Worm (Caenorhabditis elegans) whole organism, mixed stage, embryonic: ENCODE results near the gene Y46E12A.5.

Experiments
- M03D4.4 ChIP-seq: sonication (generic microtip); optimal IDR thresholded peaks from 2 replicates; lab custom pipeline; 2017; ENCODE audit warnings: mild to moderate bottlenecking, missing genetic modification characterization, missing compliant biosample characterization
- bed-3 ChIP-seq: fragments of 200-800 bp; sonication (Bioruptor generic); optimal IDR thresholded peaks from 3 replicates; lab custom pipeline; 2018; ENCODE audit warnings: mild to moderate bottlenecking, missing genetic modification characterization, moderate library complexity, missing compliant biosample characterization
- blmp-1 ChIP-seq: fragments of 150-350 bp; optimal IDR thresholded peaks from 2 replicates; lab custom pipeline; 2014; ENCODE audit warnings: missing biosample characterization, missing genetic modification characterization
- ceh-39 ChIP-seq: fragments of 150-350 bp; optimal IDR thresholded peaks from 2 replicates; lab custom pipeline; 2014; ENCODE audit warnings: missing biosample characterization, missing genetic modification characterization
- ceh-43 ChIP-seq: fragments of 200-800 bp; sonication (Bioruptor generic); optimal IDR thresholded peaks from 2 replicates; lab custom pipeline; 2018; ENCODE audit warnings: mild to moderate bottlenecking, missing genetic modification characterization, moderate library complexity, missing compliant biosample characterization
- ceh-83 ChIP-seq: fragments of 200-800 bp; sonication (Bioruptor generic); optimal IDR thresholded peaks from 2 replicates; lab custom pipeline; 2018; ENCODE audit warnings: mild to moderate bottlenecking, missing genetic modification characterization, missing compliant biosample characterization
- ces-1 ChIP-seq: fragments of 150-350 bp; optimal IDR thresholded peaks from 2 replicates; lab custom pipeline; 2014; ENCODE audit warnings: missing biosample characterization, missing genetic modification reagents, missing genetic modification characterization
- cnd-1 ChIP-seq: fragments of 200-800 bp; sonication (Bioruptor generic); optimal IDR thresholded peaks from 2 replicates; lab custom pipeline; 2018; ENCODE audit warnings: mild to moderate bottlenecking, missing genetic modification characterization, missing compliant biosample characterization
- elt-3 ChIP-seq: fragments of 150-350 bp; optimal IDR thresholded peaks from 2 replicates; lab custom pipeline; 2014; ENCODE audit warnings: missing biosample characterization, missing genetic modification characterization
- flh-1 ChIP-seq: fragments of 200-800 bp; sonication (Bioruptor generic); optimal IDR thresholded peaks from 2 replicates; lab custom pipeline; 2018; ENCODE audit warnings: mild to moderate bottlenecking, missing genetic modification characterization, moderate library complexity, missing compliant biosample characterization
- ham-2 ChIP-seq: fragments of 200-800 bp; sonication (Bioruptor generic); optimal IDR thresholded peaks from 2 replicates; lab custom pipeline; 2018; ENCODE audit warnings: mild to moderate bottlenecking, missing genetic modification characterization, missing compliant biosample characterization
- hlh-1 ChIP-seq: fragments of 150-350 bp; optimal IDR thresholded peaks from 2 replicates; lab custom pipeline; 2014; ENCODE audit warnings: missing biosample characterization, missing genetic modification reagents, missing genetic modification characterization
- lin-13 ChIP-seq: fragments of 150-350 bp; optimal IDR thresholded peaks from 2 replicates; lab custom pipeline; 2014; ENCODE audit warnings: missing biosample characterization, missing genetic modification characterization
- lin-32 ChIP-seq: fragments of 200-800 bp; sonication (Bioruptor generic); optimal IDR thresholded peaks from 2 replicates; lab custom pipeline; 2018; ENCODE audit warnings: mild to moderate bottlenecking, missing genetic modification characterization, missing compliant biosample characterization
- lsy-2 ChIP-seq: fragments of 150-350 bp; optimal IDR thresholded peaks from 2 replicates; lab custom pipeline; 2014; ENCODE audit warnings: missing biosample characterization, missing genetic modification characterization
- mep-1 ChIP-seq: fragments of 150-350 bp; optimal IDR thresholded peaks from 2 replicates; lab custom pipeline; 2017; ENCODE audit warnings: missing biosample characterization, missing genetic modification reagents, missing genetic modification characterization, inconsistent platforms
- nhr-12 ChIP-seq: fragments of 150-350 bp; optimal IDR thresholded peaks from 2 replicates; lab custom pipeline; 2014; ENCODE audit warnings: missing biosample characterization, missing genetic modification characterization
- nhr-2 ChIP-seq: fragments of 150-350 bp; optimal IDR thresholded peaks from 2 replicates; lab custom pipeline; 2014; ENCODE audit warnings: missing biosample characterization, missing genetic modification characterization
- nhr-237 ChIP-seq: fragments of 150-350 bp; optimal IDR thresholded peaks from 2 replicates; lab custom pipeline; 2014; ENCODE audit warnings: missing biosample characterization, missing genetic modification characterization
- nhr-76 ChIP-seq: sonication (generic microtip); optimal IDR thresholded peaks from 2 replicates; lab custom pipeline; 2017; ENCODE audit warnings: missing biosample characterization, missing genetic modification characterization
- pha-4 ChIP-seq: fragments of 150-350 bp; optimal IDR thresholded peaks from 2 replicates; lab custom pipeline; 2018; ENCODE audit warnings: missing biosample characterization, missing genetic modification reagents, missing genetic modification characterization
- snpc-4 ChIP-seq: fragments of 150-350 bp; optimal IDR thresholded peaks from 2 replicates; lab custom pipeline; 2014; ENCODE audit warnings: missing biosample characterization, missing genetic modification characterization
- sptf-1 ChIP-seq: sonication (generic microtip); optimal IDR thresholded peaks from 2 replicates; lab custom pipeline; 2017; ENCODE audit warnings: mild to moderate bottlenecking, missing genetic modification characterization, moderate library complexity, missing compliant biosample characterization
- unc-120 ChIP-seq: sonication (generic microtip); optimal IDR thresholded peaks from 2 replicates; lab custom pipeline; 2017; ENCODE audit warnings: missing genetic modification characterization, missing compliant biosample characterization; ENCODE audit not compliant: poor library complexity, severe bottlenecking
- unc-39 ChIP-seq: fragments of 150-350 bp; optimal IDR thresholded peaks from 2 replicates; lab custom pipeline; 2014; ENCODE audit warnings: missing biosample characterization, missing genetic modification characterization
- unc-62 ChIP-seq: fragments of 150-350 bp; optimal IDR thresholded peaks from 2 replicates; lab custom pipeline; 2014; ENCODE audit warnings: missing biosample characterization, missing genetic modification reagents, missing genetic modification characterization
- zip-8 ChIP-seq: fragments of 150-350 bp; optimal IDR thresholded peaks from 2 replicates; lab custom pipeline; 2014; ENCODE audit warnings: missing biosample characterization, missing genetic modification characterization
- ztf-11 ChIP-seq: fragments of 150-350 bp; optimal IDR thresholded peaks from 2 replicates; lab custom pipeline; 2014; ENCODE audit warnings: missing biosample characterization, missing genetic modification characterization

Gene Y46E12A.5

DNA sequence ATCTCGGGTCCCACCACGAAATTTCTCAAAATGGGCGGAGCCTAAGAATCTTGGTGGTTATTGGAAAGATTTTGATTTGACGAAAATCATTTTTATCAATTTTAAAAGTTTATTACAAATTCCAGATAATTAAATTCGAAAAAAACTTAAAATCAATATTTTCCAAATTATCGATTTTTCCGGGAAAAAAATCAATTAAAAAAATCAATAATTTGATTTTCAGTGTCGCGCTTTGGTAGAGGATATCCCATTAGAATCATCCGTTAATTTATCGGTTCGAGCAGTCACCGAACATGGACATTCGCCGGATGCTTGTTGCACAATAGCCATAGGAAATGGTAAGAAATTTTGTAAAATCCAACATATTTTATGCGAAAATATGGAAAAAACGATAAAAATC lies 35.4 kb upstream of the Y46E12A.5 start:
- TF ChIP-seq unc-62 (GFP tag; lab: Kevin White, UChicago) (no peak), mep-1 (tag; lab: Kevin White, UChicago) (no peak), unc-120 (tag; lab: Kevin White, UChicago) (no peak), lin-13 (tag; lab: Kevin White, UChicago) (no peak)

- TF ChIP-seq ces-1 (GFP tag; lab: Kevin White, UChicago): peak; percentile 92
- no peak for TF ChIP-seq ztf-11 (tag; lab: Kevin White, UChicago)
These were observed 33.9 kb upstream of the Y46E12A.5 start for ce11 chrIII:1791949-1792348.

DNA sequence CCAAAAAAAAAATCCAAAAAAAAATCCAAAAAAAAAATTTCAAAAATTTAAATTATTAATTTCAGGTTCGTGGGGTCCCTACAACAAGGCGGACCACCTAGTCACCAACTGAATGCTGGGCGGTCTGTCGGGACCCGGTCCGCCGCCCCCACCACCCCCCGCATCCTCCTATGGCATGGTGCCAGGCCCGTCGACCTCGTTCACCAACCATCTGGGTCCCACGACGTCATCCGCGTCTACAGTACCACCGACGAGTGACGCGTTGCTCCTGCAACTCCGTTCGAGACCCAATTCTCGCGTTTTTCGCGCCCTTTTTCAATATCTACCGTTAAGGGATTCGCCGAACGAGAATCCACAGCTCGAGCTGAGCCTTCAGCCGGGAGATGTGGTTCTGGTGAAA lies 30.9 kb upstream of the Y46E12A.5 start:
- TF ChIP-seq bed-3: no peak
- TF ChIP-seq cnd-1: no peak
- no peak for TF ChIP-seq ceh-43 (GFP tag; lab: Kevin White, UChicago)
- no peak for TF ChIP-seq unc-39 (tag; lab: Kevin White, UChicago)
- no peak for TF ChIP-seq lin-13 (tag; lab: Kevin White, UChicago)
- no peak for TF ChIP-seq elt-3 (tag; lab: Kevin White, UChicago)
- TF ChIP-seq snpc-4 (tag; lab: Kevin White, UChicago): no peak
- TF ChIP-seq unc-120 (tag; lab: Kevin White, UChicago): no peak
- no peak for TF ChIP-seq hlh-1 (tag; lab: Kevin White, UChicago)
- no peak for TF ChIP-seq ces-1 (GFP tag; lab: Kevin White, UChicago)
- no peak for TF ChIP-seq flh-1 (GFP tag; lab: Kevin White, UChicago)
- TF ChIP-seq pha-4: no peak
- no peak for TF ChIP-seq sptf-1 (tag; lab: Kevin White, UChicago)
- no peak for TF ChIP-seq lin-32 (GFP tag; lab: Kevin White, UChicago)
- TF ChIP-seq lsy-2: no peak
- TF ChIP-seq unc-62 (GFP tag; lab: Kevin White, UChicago): no peak
- no peak for TF ChIP-seq nhr-76
- TF ChIP-seq, all 35 proteins: peak for 0

- no peak for TF ChIP-seq M03D4.4
- no peak for TF ChIP-seq ham-2 (GFP tag; lab: Kevin White, UChicago)
- TF ChIP-seq blmp-1: no peak
- TF ChIP-seq nhr-12 (tag; lab: Kevin White, UChicago): no peak
- no peak for TF ChIP-seq zip-8 (tag; lab: Kevin White, UChicago)
- TF ChIP-seq ceh-39: no peak
- no peak for TF ChIP-seq ces-1 (GFP tag; lab: Kevin White, UChicago)
- TF ChIP-seq ceh-83 (GFP tag; lab: Kevin White, UChicago): no peak
- no peak for TF ChIP-seq lin-32 (GFP tag; lab: Kevin White, UChicago)
- TF ChIP-seq ztf-11 (tag; lab: Kevin White, UChicago): no peak
- TF ChIP-seq mep-1 (tag; lab: Kevin White, UChicago): no peak
- no peak for TF ChIP-seq nhr-237 (tag; lab: Kevin White, UChicago)
- TF ChIP-seq cnd-1: no peak
- TF ChIP-seq snpc-4 (tag; lab: Kevin White, UChicago): no peak
- TF ChIP-seq hlh-1 (tag; lab: Kevin White, UChicago): no peak
- no peak for TF ChIP-seq sptf-1 (tag; lab: Kevin White, UChicago)
- no peak for TF ChIP-seq lin-13 (tag; lab: Kevin White, UChicago)
- no peak for TF ChIP-seq lsy-2
- no peak for TF ChIP-seq pha-4
These were observed 30.0 kb upstream of the Y46E12A.5 start, which contains the start of gene rimb-1 for ce11 chrIII:1788033-1788432. TSS of gene rimb-1 (plus strand) at chrIII:1788333.

DNA sequence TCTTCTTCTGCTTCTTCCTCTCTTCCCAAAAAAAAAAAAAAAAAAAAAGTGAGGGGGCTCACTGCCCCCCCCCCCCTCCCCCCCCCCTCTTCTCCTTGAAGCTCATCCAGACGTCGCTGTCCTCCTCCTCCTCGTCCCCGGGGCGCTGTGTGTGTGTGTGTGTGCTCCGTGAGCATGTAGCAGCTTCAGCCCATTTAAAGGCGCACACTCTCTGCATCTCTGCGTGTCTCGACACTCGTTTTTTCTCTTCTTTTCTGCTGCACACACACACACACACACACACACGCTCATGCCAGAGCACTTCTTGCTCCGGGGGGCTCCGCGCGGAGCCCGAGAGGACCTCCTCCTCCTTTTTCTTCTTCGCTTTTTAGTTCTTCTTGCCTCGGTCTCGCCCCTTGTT lies 27.7 kb upstream of the Y46E12A.5 start:
- TF ChIP-seq hlh-1 (tag; lab: Kevin White, UChicago): no peak
- no peak for TF ChIP-seq zip-8 (tag; lab: Kevin White, UChicago)
- TF ChIP-seq ces-1 (GFP tag; lab: Kevin White, UChicago): peak; percentile 57

- TF ChIP-seq unc-39 (tag; lab: Kevin White, UChicago) (no peak), unc-62 (GFP tag; lab: Kevin White, UChicago) (no peak), pha-4 (no peak), hlh-1 (tag; lab: Kevin White, UChicago) (no peak), ham-2 (GFP tag; lab: Kevin White, UChicago) (no peak), nhr-237 (tag; lab: Kevin White, UChicago) (no peak), M03D4.4 (no peak), nhr-2 (tag; lab: Kevin White, UChicago) (no peak), ztf-11 (tag; lab: Kevin White, UChicago) (no peak), unc-120 (tag; lab: Kevin White, UChicago) (no peak), sptf-1 (tag; lab: Kevin White, UChicago) (no peak)
These were observed 19.9 kb upstream of the Y46E12A.5 start, which contains the start of gene Y39A3CL.4 for ce11 chrIII:1777969-1778368. TSS of gene Y39A3CL.4 (minus strand) at chrIII:1778069.
